Fruit fly (Drosophila melanogaster) whole organism, prepupa: ENCODE data around the gene CG43362.
A peak's percentile ranks its signal among the peaks of the same experiment; 100 is the strongest.

Experiments used
- Blimp-1 ChIP-seq: fragments of 200-800 bp; sonication (Bioruptor generic); optimal IDR thresholded peaks from 3 replicates; lab custom pipeline; 2017; ENCODE audit warnings: missing biosample characterization, missing genetic modification characterization, mild to moderate bottlenecking, moderate library complexity, missing genetic modification reagents
- CG10631 ChIP-seq: fragments of 200-800 bp; sonication (Bioruptor generic); optimal IDR thresholded peaks from 2 replicates; lab custom pipeline; 2016; ENCODE audit warnings: missing biosample characterization, missing genetic modification characterization
- CG10669 ChIP-seq: fragments of 200-800 bp; sonication (Bioruptor generic); optimal IDR thresholded peaks from 3 replicates; lab custom pipeline; 2018; ENCODE audit warnings: missing biosample characterization, mild to moderate bottlenecking, missing genetic modification characterization, moderate library complexity
- CG11294 ChIP-seq: fragments of 200-800 bp; sonication (Bioruptor generic); IDR thresholded peaks from 2 replicates; pipeline ENCODE4 v1.3.6; 2022; ENCODE audit warnings: missing biosample characterization, missing genetic modification characterization
- CG11902 ChIP-seq: fragments of 200-800 bp; sonication (Bioruptor generic); optimal IDR thresholded peaks from 3 replicates; lab custom pipeline; 2016; ENCODE audit warnings: missing biosample characterization, missing genetic modification characterization
- CG15336 ChIP-seq: fragments of 200-800 bp; sonication (Bioruptor generic); IDR thresholded peaks from 2 replicates; pipeline ENCODE4 v1.3.6; 2022; ENCODE audit warnings: missing biosample characterization, missing genetic modification characterization
- CG1621 ChIP-seq: fragments of 200-800 bp; sonication (Bioruptor generic); optimal IDR thresholded peaks from 3 replicates; lab custom pipeline; 2018; ENCODE audit warnings: missing biosample characterization, mild to moderate bottlenecking, missing genetic modification characterization
- CG16779 ChIP-seq: fragments of 200-800 bp; sonication (Bioruptor generic); optimal IDR thresholded peaks from 3 replicates; lab custom pipeline; 2017; ENCODE audit warnings: missing biosample characterization, mild to moderate bottlenecking, missing genetic modification characterization
- CG3032 ChIP-seq: fragments of 200-800 bp; optimal IDR thresholded peaks from 2 replicates; lab custom pipeline; 2019; ENCODE audit warnings: missing biosample characterization, mild to moderate bottlenecking, missing genetic modification characterization, moderate library complexity
- CG3919 ChIP-seq: fragments of 200-800 bp; sonication (Bioruptor generic); optimal IDR thresholded peaks from 3 replicates; lab custom pipeline; 2016; ENCODE audit warnings: missing biosample characterization, missing genetic modification characterization
- CG4318 ChIP-seq: fragments of 200-800 bp; sonication (Bioruptor generic); optimal IDR thresholded peaks from 3 replicates; lab custom pipeline; 2017; ENCODE audit warnings: missing biosample characterization, mild to moderate bottlenecking, missing genetic modification characterization
- CG6276 ChIP-seq: fragments of 200-800 bp; sonication (Bioruptor generic); optimal IDR thresholded peaks from 2 replicates; lab custom pipeline; 2017; ENCODE audit warnings: missing biosample characterization, mild to moderate bottlenecking, missing genetic modification characterization
- CG6792 ChIP-seq: fragments of 200-800 bp; sonication (Bioruptor generic); optimal IDR thresholded peaks from 3 replicates; lab custom pipeline; 2016; ENCODE audit warnings: missing biosample characterization, missing genetic modification characterization
- CG6808 ChIP-seq: fragments of 200-800 bp; sonication (Bioruptor generic); optimal IDR thresholded peaks from 3 replicates; lab custom pipeline; 2017; ENCODE audit warnings: missing biosample characterization, missing genetic modification characterization, mild to moderate bottlenecking, moderate library complexity, missing genetic modification reagents
- CG6854 ChIP-seq: fragments of 200-800 bp; sonication (Bioruptor generic); optimal IDR thresholded peaks from 2 replicates; lab custom pipeline; 2017; ENCODE audit warnings: missing biosample characterization, mild to moderate bottlenecking, missing genetic modification characterization
- CG7368 ChIP-seq: fragments of 200-800 bp; sonication (Bioruptor generic); optimal IDR thresholded peaks from 3 replicates; lab custom pipeline; 2016; ENCODE audit warnings: missing biosample characterization, missing genetic modification characterization
- CG8119 ChIP-seq: fragments of 200-800 bp; sonication (Bioruptor generic); IDR thresholded peaks from 3 replicates; pipeline ENCODE4 v1.3.6; 2022; ENCODE audit warnings: missing biosample characterization, missing genetic modification characterization
- CG8632 ChIP-seq: fragments of 200-800 bp; sonication (Bioruptor generic); optimal IDR thresholded peaks from 3 replicates; lab custom pipeline; 2016; ENCODE audit warnings: missing biosample characterization, missing genetic modification characterization
- CG9139 ChIP-seq: fragments of 200-800 bp; sonication (Bioruptor generic); optimal IDR thresholded peaks from 3 replicates; lab custom pipeline; 2017; ENCODE audit warnings: missing biosample characterization, mild to moderate bottlenecking, missing genetic modification characterization
- Eip78C ChIP-seq: fragments of 200-800 bp; sonication (Bioruptor generic); peaks from one replicate; lab custom pipeline; 2016; ENCODE audit warnings: missing biosample characterization, missing genetic modification characterization
- Eip93F ChIP-seq: fragments of 200-800 bp; sonication (Bioruptor generic); optimal IDR thresholded peaks from 2 replicates; lab custom pipeline; 2016; ENCODE audit warnings: missing biosample characterization, mild to moderate bottlenecking, missing genetic modification characterization
- Ets21C ChIP-seq: fragments of 200-800 bp; sonication (Bioruptor generic); optimal IDR thresholded peaks from 3 replicates; lab custom pipeline; 2016; ENCODE audit warnings: missing biosample characterization, missing genetic modification characterization
- Ets96B ChIP-seq: fragments of 200-800 bp; optimal IDR thresholded peaks from 2 replicates; lab custom pipeline; 2019; ENCODE audit warnings: missing biosample characterization, mild to moderate bottlenecking, missing genetic modification characterization, moderate library complexity
- Gug ChIP-seq: fragments of 200-800 bp; sonication (Bioruptor generic); IDR thresholded peaks from 2 replicates; pipeline ENCODE4 v1.3.6; 2022; ENCODE audit warnings: missing biosample characterization, missing genetic modification characterization
- Hr38 ChIP-seq: sonication (Bioruptor generic); optimal IDR thresholded peaks from 2 replicates; lab custom pipeline; 2016; ENCODE audit warnings: missing biosample characterization, missing genetic modification characterization
- Lpt ChIP-seq: fragments of 200-800 bp; sonication (Bioruptor generic); optimal IDR thresholded peaks from 3 replicates; lab custom pipeline; 2016; ENCODE audit warnings: missing biosample characterization, missing genetic modification characterization
- OdsH ChIP-seq: fragments of 200-800 bp; sonication (Bioruptor generic); optimal IDR thresholded peaks from 3 replicates; lab custom pipeline; 2016; ENCODE audit warnings: missing biosample characterization, missing genetic modification characterization
- Smox ChIP-seq: fragments of 200-800 bp; sonication (Bioruptor generic); optimal IDR thresholded peaks from 3 replicates; lab custom pipeline; 2016; ENCODE audit warnings: missing biosample characterization, missing genetic modification characterization
- Sox102F ChIP-seq: fragments of 200-800 bp; sonication (Bioruptor generic); optimal IDR thresholded peaks from 2 replicates; lab custom pipeline; 2016; ENCODE audit warnings: missing biosample characterization, mild to moderate bottlenecking, missing genetic modification characterization
- Sox14 ChIP-seq: fragments of 200-800 bp; sonication (Bioruptor generic); optimal IDR thresholded peaks from 3 replicates; lab custom pipeline; 2016; ENCODE audit warnings: missing biosample characterization, missing genetic modification characterization
- Sox15 ChIP-seq: fragments of 200-800 bp; sonication (Bioruptor generic); optimal IDR thresholded peaks from 3 replicates; lab custom pipeline; 2016; ENCODE audit warnings: missing biosample characterization, missing genetic modification characterization
- achi ChIP-seq: fragments of 200-800 bp; sonication (Bioruptor generic); optimal IDR thresholded peaks from 3 replicates; lab custom pipeline; 2016; ENCODE audit warnings: missing biosample characterization, missing genetic modification characterization
- cyc ChIP-seq: fragments of 200-800 bp; sonication (Bioruptor generic); optimal IDR thresholded peaks from 3 replicates; lab custom pipeline; 2016; ENCODE audit warnings: missing biosample characterization, missing genetic modification characterization
- dac ChIP-seq: fragments of 200-800 bp; sonication (Bioruptor generic); optimal IDR thresholded peaks from 2 replicates; lab custom pipeline; 2017; ENCODE audit warnings: missing biosample characterization, mild to moderate bottlenecking, missing genetic modification characterization
- eg ChIP-seq: fragments of 200-800 bp; sonication (Bioruptor generic); IDR thresholded peaks from 3 replicates; pipeline ENCODE4 v1.3.6; 2022; ENCODE audit warnings: missing biosample characterization, missing genetic modification characterization
- esn ChIP-seq: fragments of 200-800 bp; sonication (Bioruptor generic); optimal IDR thresholded peaks from 2 replicates; lab custom pipeline; 2016; ENCODE audit warnings: missing biosample characterization, mild to moderate bottlenecking, missing genetic modification characterization, moderate library complexity
- fkh ChIP-seq: fragments of 200-800 bp; sonication (Bioruptor generic); optimal IDR thresholded peaks from 3 replicates; lab custom pipeline; 2017; ENCODE audit warnings: missing biosample characterization, mild to moderate bottlenecking, missing genetic modification characterization, moderate library complexity
- net ChIP-seq: fragments of 200-800 bp; sonication (Bioruptor generic); optimal IDR thresholded peaks from 3 replicates; lab custom pipeline; 2016; ENCODE audit warnings: missing biosample characterization, missing genetic modification characterization
- salr ChIP-seq, 2 experiments: fragments of 200-800 bp; sonication (Bioruptor generic); optimal IDR thresholded peaks; 3 replicates each; lab custom pipeline; 2016 to 2018; ENCODE audit warnings: missing biosample characterization in 2 of 2, missing genetic modification characterization in 2 of 2, mild to moderate bottlenecking in 1 of 2
- spab ChIP-seq: fragments of 200-800 bp; sonication (Bioruptor generic); optimal IDR thresholded peaks from 2 replicates; lab custom pipeline; 2017; ENCODE audit warnings: missing biosample characterization, mild to moderate bottlenecking, missing genetic modification characterization, missing genetic modification reagents
- ss ChIP-seq, 2 experiments: fragments of 200-800 bp; sonication (Bioruptor generic); optimal IDR thresholded peaks; 2 replicates in 1 of 2; 3 replicates in 1 of 2; lab custom pipeline; 2017 to 2018; ENCODE audit warnings: mild to moderate bottlenecking in 2 of 2, missing biosample characterization in 2 of 2, missing genetic modification characterization in 2 of 2, moderate library complexity in 1 of 2
- svp ChIP-seq: fragments of 200-800 bp; sonication (Bioruptor generic); peaks from one replicate; lab custom pipeline; 2016; ENCODE audit warnings: missing biosample characterization, missing genetic modification characterization
- topi ChIP-seq: fragments of 200-800 bp; sonication (Bioruptor generic); optimal IDR thresholded peaks from 3 replicates; lab custom pipeline; 2016; ENCODE audit warnings: missing biosample characterization, missing genetic modification characterization

The CG43362 gene

DNA sequence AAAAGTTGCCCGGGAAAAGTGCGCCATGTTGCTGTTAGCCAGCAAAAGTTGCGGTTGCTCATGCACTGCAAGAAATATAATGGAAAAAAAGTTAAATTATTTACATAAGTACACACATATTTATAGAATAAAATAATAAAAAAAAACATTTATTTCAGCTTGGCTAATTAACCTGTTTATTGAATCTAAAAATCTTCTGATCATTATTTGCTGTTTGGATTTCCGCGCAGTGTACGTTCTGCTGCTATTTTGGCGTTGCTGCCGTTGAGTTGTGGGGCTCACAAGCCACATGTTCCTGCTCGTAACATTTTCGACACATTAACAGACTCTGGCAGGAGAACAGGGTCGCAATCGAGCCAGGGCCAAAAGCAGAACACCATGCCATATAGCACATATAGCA, 19.2 kb upstream of the CG43362 start (continued):
- TF ChIP-seq CG6792 (GFP tag; lab: Kevin White, UChicago) (peak; percentile 75), CG11294 (GFP tag; lab: Robert Waterston, UW) (peak; percentile 64), CG7368 (GFP tag; lab: Kevin White, UChicago) (peak; percentile 55), eg (GFP tag; lab: Robert Waterston, UW) (peak; percentile 86), Lpt (peak; percentile 62), CG6854 (GFP tag; lab: Kevin White, UChicago) (peak; percentile 11), ss (GFP tag; optimal IDR thresholded peaks at IDR 0.05; lab: Kevin White, UChicago) (peak; percentile 54 to 62), topi (GFP tag; lab: Kevin White, UChicago) (peak; percentile 61), fkh (GFP tag; lab: Kevin White, UChicago) (no peak), CG3032 (peak; percentile 85), salr (GFP tag; optimal IDR thresholded peaks at IDR 0.05; lab: Kevin White, UChicago) (peak in 1 of 2 experiments; percentile 63), CG8632 (GFP tag; lab: Kevin White, UChicago) (peak; percentile 76), CG11902 (GFP tag; lab: Kevin White, UChicago) (peak; percentile 35), CG4318 (GFP tag; lab: Kevin White, UChicago) (peak; percentile 71), Gug (peak; percentile 41), net (peak; percentile 72), OdsH (GFP tag; lab: Kevin White, UChicago) (peak; percentile 84), Eip78C (GFP tag; lab: Kevin White, UChicago) (peak; percentile 91), Sox15 (GFP tag; lab: Kevin White, UChicago) (peak; percentile 26), CG10631 (peak; percentile 79), Hr38 (GFP tag; lab: Kevin White, UChicago) (no peak), CG6276 (peak; percentile 78), Sox14 (GFP tag; lab: Kevin White, UChicago) (peak; percentile 62), CG1621 (tag; lab: Kevin White, UChicago) (peak; percentile 62), achi (GFP tag; lab: Kevin White, UChicago) (peak; percentile 82), CG15336 (GFP tag; lab: Robert Waterston, UW) (peak; percentile 88), CG3919 (GFP tag; lab: Kevin White, UChicago) (peak; percentile 82), Eip93F (GFP tag; lab: Kevin White, UChicago) (peak; percentile 34)

DNA sequence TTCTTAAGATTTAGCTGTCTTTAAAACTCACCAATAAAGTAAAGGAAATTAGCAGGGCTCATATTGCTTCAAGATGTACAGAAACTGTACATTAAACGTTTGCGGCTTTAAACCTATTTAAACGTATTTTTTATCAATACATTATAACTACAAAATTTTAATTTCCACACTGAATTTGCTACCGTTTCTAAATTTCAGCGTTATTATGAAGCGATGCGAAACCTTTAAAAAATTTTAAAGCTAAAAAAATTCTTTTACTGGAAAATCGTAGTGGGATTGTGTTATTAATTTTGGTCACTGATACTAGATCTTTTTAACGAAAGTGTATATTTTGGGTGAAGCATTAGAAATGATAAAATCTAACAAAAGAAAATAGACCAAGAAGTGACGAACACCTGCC, 18.1 kb upstream of the CG43362 start, which contains the start of gene CG43354:
CG43354 (minus strand) TSS at position 101 of the 400 bp plus-strand sequence.
- TF ChIP-seq Sox102F, result no peak
- TF ChIP-seq CG8632 (GFP tag; lab: Kevin White, UChicago), result no peak
- TF ChIP-seq net, result no peak
- peak; percentile 12 for TF ChIP-seq Eip78C (GFP tag; lab: Kevin White, UChicago)

DNA sequence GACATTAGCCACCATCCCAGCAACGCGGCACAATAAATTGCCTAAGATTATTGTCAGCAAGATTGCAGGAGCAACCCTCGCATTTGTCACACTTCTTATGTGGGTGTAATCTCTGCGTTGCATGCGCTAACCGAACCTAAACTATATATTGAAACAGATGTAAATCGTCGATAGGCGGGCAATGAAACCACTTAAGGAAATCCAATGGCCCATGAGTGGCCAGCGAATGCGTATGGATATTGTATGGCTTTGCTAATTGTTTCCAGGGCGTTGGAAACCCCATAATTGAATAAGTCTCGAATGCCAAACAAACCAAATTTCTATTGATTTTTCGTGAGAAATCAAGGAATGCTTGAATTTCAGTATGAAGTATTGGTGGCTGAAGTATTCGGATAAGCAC, 17.4 kb upstream of the CG43362 start:
- TF ChIP-seq esn (no peak), Blimp-1 (GFP tag; lab: Kevin White, UChicago) (no peak), spab (GFP tag; lab: Kevin White, UChicago) (no peak), Ets21C (GFP tag; lab: Kevin White, UChicago) (no peak), CG6276 (no peak), CG8119 (no peak), CG10669 (no peak), svp (no peak), eg (GFP tag; lab: Robert Waterston, UW) (no peak), Ets96B (tag; lab: Kevin White, UChicago) (no peak), dac (GFP tag; lab: Kevin White, UChicago) (no peak), cyc (GFP tag; lab: Kevin White, UChicago) (no peak), Smox (GFP tag; lab: Kevin White, UChicago) (no peak), CG6854 (GFP tag; lab: Kevin White, UChicago) (no peak), CG16779 (tag; lab: Kevin White, UChicago) (no peak), Eip93F (GFP tag; lab: Kevin White, UChicago) (no peak), CG6808 (no peak), CG9139 (no peak)
- TF ChIP-seq, all 60 proteins: peak for 0
